Worm (Caenorhabditis elegans) whole organism, late embryonic: ENCODE data around the gene M02H5.8.

ENCODE experiments used
- K02D7.2 ChIP-seq: sonication (generic microtip); optimal IDR thresholded peaks from 2 replicates; lab custom pipeline; 2017; ENCODE audit warnings: mild to moderate bottlenecking, missing genetic modification characterization, missing compliant biosample characterization
- ceh-9 ChIP-seq: sonication (generic microtip); optimal IDR thresholded peaks from 2 replicates; lab custom pipeline; 2016; ENCODE audit warnings: mild to moderate bottlenecking, missing genetic modification characterization, inconsistent platforms, missing compliant biosample characterization
- dmd-4 ChIP-seq: sonication (generic microtip); optimal IDR thresholded peaks from 2 replicates; lab custom pipeline; 2016; ENCODE audit warnings: borderline replicate concordance, missing genetic modification characterization, missing compliant biosample characterization
- ets-4 ChIP-seq: sonication (generic microtip); optimal IDR thresholded peaks from 2 replicates; lab custom pipeline; 2016; ENCODE audit warnings: missing genetic modification characterization, missing compliant biosample characterization
- lim-6 ChIP-seq: sonication (generic microtip); optimal IDR thresholded peaks from 2 replicates; lab custom pipeline; 2016; ENCODE audit warnings: missing genetic modification characterization, missing compliant biosample characterization
- nhr-11 ChIP-seq: fragments of 150-350 bp; optimal IDR thresholded peaks from 2 replicates; lab custom pipeline; 2014; ENCODE audit warnings: missing biosample characterization, missing genetic modification characterization
- pqm-1 ChIP-seq: sonication (generic microtip); optimal IDR thresholded peaks from 2 replicates; lab custom pipeline; 2016; ENCODE audit warnings: missing genetic modification characterization, missing compliant biosample characterization
- rnt-1 ChIP-seq: sonication (generic microtip); optimal IDR thresholded peaks from 2 replicates; lab custom pipeline; 2016; ENCODE audit warnings: missing genetic modification characterization, missing compliant biosample characterization
- unc-42 ChIP-seq: sonication (generic microtip); optimal IDR thresholded peaks from 2 replicates; lab custom pipeline; 2016; ENCODE audit warnings: missing genotype, missing genetic modification characterization, missing compliant biosample characterization

- TF ChIP-seq ceh-9 (tag; lab: Kevin White, UChicago): no peak
- TF ChIP-seq unc-42: no peak
- TF ChIP-seq pqm-1 (tag; lab: Kevin White, UChicago): no peak
- no peak for TF ChIP-seq K02D7.2 (tag; lab: Kevin White, UChicago)
- no peak for TF ChIP-seq ets-4 (tag; lab: Kevin White, UChicago)
- TF ChIP-seq dmd-4 (tag; lab: Kevin White, UChicago): no peak
- no peak for TF ChIP-seq nhr-11
- no peak for TF ChIP-seq lim-6
- TF ChIP-seq rnt-1 (tag; lab: Kevin White, UChicago): no peak
Measured at ce11 chrV:482860-483259, 33.1 kb downstream of the M02H5.8 start.
